Fruit fly (Drosophila melanogaster) Kc167 (cell line): ENCODE results near the gene betaNACtes3.

Source experiments
- Myc ChIP-seq: fragments of >200 bp; optimal IDR thresholded peaks from 2 replicates; lab custom pipeline; 2017; ENCODE audit warnings: missing external identifiers
- Sin3A ChIP-seq: fragments of >200 bp; optimal IDR thresholded peaks from 2 replicates; lab custom pipeline; 2018; ENCODE audit warnings: missing external identifiers
- h ChIP-seq: fragments of >200 bp; optimal IDR thresholded peaks from 3 replicates; lab custom pipeline; 2018; ENCODE audit warnings: missing external identifiers
- insv ChIP-seq: fragments of >200 bp; optimal IDR thresholded peaks from 3 replicates; lab custom pipeline; 2018; ENCODE audit warnings: missing external identifiers
- psq ChIP-seq: fragments of >200 bp; optimal IDR thresholded peaks from 2 replicates; lab custom pipeline; 2017; ENCODE audit warnings: missing external identifiers
- ttk ChIP-seq: sonication (Bioruptor generic); optimal IDR thresholded peaks from 2 replicates; lab custom pipeline; 2017; ENCODE audit warnings: missing external identifiers

dm6 chrX:14332243-14332642 is 46.4 kb upstream of the betaNACtes3 start:
- TF ChIP-seq psq, result no peak
- no peak for TF ChIP-seq h (lab: Kevin White, UChicago)
- TF ChIP-seq ttk (lab: Kevin White, UChicago), result no peak
- TF ChIP-seq insv, result no peak
- no peak for TF ChIP-seq Myc
- TF ChIP-seq Sin3A, result no peak
